Worm (Caenorhabditis elegans) whole organism, midembryonic: ENCODE results near the gene fipr-2.

Experiments used
- T22C8.4 ChIP-seq: fragments of 200-800 bp; sonication (Bioruptor generic); IDR thresholded peaks from 2 replicates; pipeline ENCODE4 v1.3.6; 2022; ENCODE audit warnings: missing genetic modification characterization, missing compliant biosample characterization
- cog-1 ChIP-seq: sonication (generic microtip); optimal IDR thresholded peaks from 2 replicates; lab custom pipeline; 2016; ENCODE audit warnings: missing genetic modification characterization, missing compliant biosample characterization
- flt-1 ChIP-seq: fragments of 200-800 bp; sonication (Bioruptor generic); IDR thresholded peaks from 2 replicates; pipeline ENCODE4 v1.3.6; 2022; ENCODE audit warnings: missing genetic modification characterization, missing compliant biosample characterization
- klf-2 ChIP-seq: fragments of 200-800 bp; sonication (Bioruptor generic); conservative IDR thresholded peaks from 2 replicates; pipeline ENCODE4 v1.3.6; 2022; ENCODE audit warnings: missing genetic modification reagents, missing genetic modification characterization, missing compliant biosample characterization
- med-1 ChIP-seq: sonication (generic microtip); optimal IDR thresholded peaks from 2 replicates; lab custom pipeline; 2017; ENCODE audit warnings: missing genetic modification characterization, mild to moderate bottlenecking, missing compliant biosample characterization, antibody characterized with exemption, missing genetic modification reagents; ENCODE audit not compliant: insufficient read depth
- ref-1 ChIP-seq: fragments of 200-800 bp; sonication (Bioruptor generic); conservative IDR thresholded peaks from 2 replicates; pipeline ENCODE4 v1.3.6; 2022; ENCODE audit warnings: missing genetic modification reagents, missing genetic modification characterization, missing compliant biosample characterization
- ztf-23 ChIP-seq: fragments of 200-800 bp; sonication (Bioruptor generic); IDR thresholded peaks from 2 replicates; pipeline ENCODE4 v1.3.6; 2022; ENCODE audit warnings: missing genetic modification reagents, missing genetic modification characterization, missing compliant biosample characterization
- ztf-29 ChIP-seq: fragments of 200-800 bp; sonication (Bioruptor generic); IDR thresholded peaks from 2 replicates; pipeline ENCODE4 v1.3.6; 2022; ENCODE audit warnings: missing genetic modification reagents, missing genetic modification characterization, missing compliant biosample characterization

DNA sequence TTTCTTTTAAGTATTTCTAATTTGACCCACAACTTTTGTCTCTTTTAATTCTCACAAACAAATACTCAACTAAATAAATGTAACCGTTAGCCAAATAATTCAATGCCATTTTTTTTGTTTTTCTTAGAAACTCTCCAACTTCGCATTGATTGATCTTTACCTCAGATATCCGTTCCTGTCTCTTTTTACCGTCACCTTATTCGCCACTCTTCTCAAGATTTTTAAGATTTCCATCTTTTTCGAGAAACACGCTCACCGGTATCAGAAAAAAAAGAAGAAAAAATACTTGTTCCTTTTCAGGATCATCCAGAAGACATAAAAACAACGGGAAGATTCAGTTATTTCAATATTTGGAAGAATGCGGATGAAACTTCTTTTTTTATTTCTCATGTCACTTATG is 6.8 kb upstream of the fipr-2 start, which contains the start of gene F23H12.5:
- no peak for TF ChIP-seq flt-1 (GFP tag; lab: Robert Waterston, UW)
- TF ChIP-seq med-1 (GFP tag; lab: Kevin White, UChicago), result no peak
- no peak for TF ChIP-seq ztf-23
- TF ChIP-seq T22C8.4 (GFP tag; lab: Robert Waterston, UW), result no peak
- no peak for TF ChIP-seq ztf-29 (GFP tag; lab: Robert Waterston, UW)
- no peak for TF ChIP-seq klf-2 (GFP tag; lab: Robert Waterston, UW)
- TF ChIP-seq ref-1, result no peak
- no peak for TF ChIP-seq cog-1 (tag; lab: Kevin White, UChicago)
